Worm (Caenorhabditis elegans) whole organism, L4 larva: ENCODE data around the gene ZK285.2.
A peak's percentile ranks its signal among the peaks of the same experiment; 100 is the strongest.

Experiments
- ama-1 ChIP-seq: fragments of 150-350 bp; optimal IDR thresholded peaks from 2 replicates; lab custom pipeline; 2014; ENCODE audit warnings: inconsistent platforms, mixed read lengths
- daf-16 ChIP-seq, 3 experiments: sonication (generic microtip); optimal IDR thresholded peaks; 2 replicates each; lab custom pipeline; 2016 to 2017; ENCODE audit warnings: missing genetic modification characterization in 3 of 3, missing genetic modification reagents in 3 of 3, mild to moderate bottlenecking in 2 of 3, missing compliant biosample characterization in 2 of 3, missing biosample characterization in 1 of 3, moderate library complexity in 1 of 3
- dve-1 ChIP-seq: sonication (generic microtip); optimal IDR thresholded peaks from 2 replicates; lab custom pipeline; 2017; ENCODE audit warnings: antibody characterized with exemption, mild to moderate bottlenecking, missing genetic modification characterization, missing compliant biosample characterization; ENCODE audit not compliant: insufficient read depth
- mes-2 ChIP-seq: sonication (generic microtip); optimal IDR thresholded peaks from 2 replicates; lab custom pipeline; 2016; ENCODE audit warnings: missing genotype, mild to moderate bottlenecking, missing genetic modification characterization, missing compliant biosample characterization; ENCODE audit not compliant: poor library complexity, severe bottlenecking
- nhr-28 ChIP-seq: fragments of 150-350 bp; optimal IDR thresholded peaks from 2 replicates; lab custom pipeline; 2014; ENCODE audit warnings: missing biosample characterization, missing genetic modification characterization
- unc-62 ChIP-seq, 3 experiments: fragments of 150-350 bp in 1 of 3; sonication (generic microtip); optimal IDR thresholded peaks in 2 of 3; peaks in 1 of 3; 1 replicate in 1 of 3; 2 replicates in 2 of 3; lab custom pipeline; 2014 to 2017; ENCODE audit warnings: missing biosample characterization in 3 of 3, missing genetic modification characterization in 3 of 3, missing genetic modification reagents in 3 of 3, missing genotype in 1 of 3

Gene ZK285.2

DNA sequence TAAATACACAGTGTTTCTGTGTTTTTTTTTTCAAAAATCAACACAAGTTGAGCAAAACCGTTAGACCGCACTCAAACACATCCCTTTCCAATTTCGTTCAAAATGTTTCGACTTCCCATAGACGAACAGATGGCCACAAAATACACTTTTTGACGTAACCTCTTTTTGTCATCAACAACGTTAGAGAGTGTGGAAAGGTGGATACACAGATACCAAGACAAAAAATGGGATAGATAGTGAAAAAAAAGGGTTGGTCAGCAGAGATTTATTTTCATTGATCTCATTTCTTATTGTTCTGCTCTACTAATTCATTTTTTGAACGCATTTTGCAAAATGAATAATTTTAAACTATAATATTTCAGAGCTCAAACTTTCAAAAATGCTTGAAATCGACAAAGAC lies 48.2 kb downstream of the ZK285.2 start:
- TF ChIP-seq nhr-28 (tag; lab: Kevin White, UChicago) (peak; percentile 97), unc-62 (GFP tag; optimal IDR thresholded peaks at IDR 0.05 in 1 of 2; lab: Kevin White, UChicago) (peak in 1 of 2 experiments; percentile 94), unc-62 (tag; optimal IDR thresholded peaks at IDR 0.05; lab: Kevin White, UChicago) (no peak), mes-2 (tag; lab: Kevin White, UChicago) (no peak), ama-1 (lab: Kevin White, UChicago) (no peak), dve-1 (tag; lab: Kevin White, UChicago) (peak; percentile 11), daf-16 (GFP tag; optimal IDR thresholded peaks at IDR 0.05; lab: Kevin White, UChicago) (no peak), daf-16 (tag; optimal IDR thresholded peaks at IDR 0.05; lab: Kevin White, UChicago) (peak; percentile 66)
